Worm (Caenorhabditis elegans): ENCODE results near the gene T27A8.7.

DNA sequence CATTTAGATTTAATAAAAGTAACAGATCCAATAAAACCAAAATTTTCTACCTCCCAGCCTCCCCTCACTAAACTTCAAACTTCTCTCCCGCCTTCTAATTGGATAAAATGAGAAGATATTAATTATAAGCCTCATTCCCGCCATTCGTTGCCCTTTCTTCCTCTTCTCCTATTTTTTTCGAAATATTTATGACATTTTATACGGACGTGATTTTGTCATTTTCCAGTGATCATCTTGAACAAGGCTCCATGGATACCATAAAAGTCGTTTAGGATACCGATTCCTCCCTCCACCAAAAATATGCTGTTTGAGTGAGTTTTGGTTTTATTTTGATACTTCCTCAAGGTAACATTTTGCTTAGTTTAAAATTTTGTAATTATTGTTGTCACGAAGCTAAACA, 48.1 kb downstream of the T27A8.7 start, which contains the start of gene ZK1073.2:
- no peak for TF ChIP-seq alr-1 (tag; optimal IDR thresholded peaks at IDR 0.05)
- TF ChIP-seq gmeb-1 (tag; optimal IDR thresholded peaks at IDR 0.05) = no peak
- no peak for TF ChIP-seq nhr-11 (tag; optimal IDR thresholded peaks at IDR 0.05)
- TF ChIP-seq unc-39 (tag; optimal IDR thresholded peaks at IDR 0.05) = no peak
